Fruit fly (Drosophila melanogaster) whole organism, pupa: ENCODE data around the gene Sgs8.

Experiments used
- CG12605 ChIP-seq: fragments of 200-800 bp; sonication (Bioruptor generic); IDR thresholded peaks from 2 replicates; pipeline ENCODE4 v1.3.6; 2022; ENCODE audit warnings: missing biosample characterization, missing genetic modification characterization
- CG32121 ChIP-seq: fragments of 200-800 bp; sonication (Bioruptor generic); IDR thresholded peaks from 2 replicates; pipeline ENCODE4 v1.3.6; 2022; ENCODE audit warnings: missing biosample characterization, missing genetic modification characterization
- CG34367 ChIP-seq: fragments of 200-800 bp; sonication (Bioruptor generic); optimal IDR thresholded peaks from 2 replicates; lab custom pipeline; 2018; ENCODE audit warnings: missing biosample characterization, mild to moderate bottlenecking, missing genetic modification characterization
- CG8301 ChIP-seq: fragments of 200-800 bp; sonication (Bioruptor generic); optimal IDR thresholded peaks from 2 replicates; lab custom pipeline; 2018; ENCODE audit warnings: missing biosample characterization, mild to moderate bottlenecking, missing genetic modification characterization
- CG9948 ChIP-seq: fragments of 200-800 bp; sonication (Bioruptor generic); optimal IDR thresholded peaks from 2 replicates; lab custom pipeline; 2018; ENCODE audit warnings: missing biosample characterization, mild to moderate bottlenecking, missing genetic modification characterization, moderate library complexity
- D1 ChIP-seq: fragments of 200-800 bp; sonication (Bioruptor generic); optimal IDR thresholded peaks from 2 replicates; lab custom pipeline; 2018; ENCODE audit warnings: missing biosample characterization, mild to moderate bottlenecking, missing genetic modification characterization, moderate library complexity
- EcR ChIP-seq: fragments of 200-800 bp; sonication (Bioruptor generic); optimal IDR thresholded peaks from 3 replicates; lab custom pipeline; 2019; ENCODE audit warnings: missing biosample characterization, missing genetic modification characterization, mild to moderate bottlenecking, moderate library complexity, missing genetic modification reagents
- Ets98B ChIP-seq: fragments of 200-800 bp; sonication (Bioruptor generic); IDR thresholded peaks from 2 replicates; pipeline ENCODE4 v1.3.6; 2022; ENCODE audit warnings: missing biosample characterization, missing genetic modification characterization
- Pif1A ChIP-seq: fragments of 200-800 bp; sonication (Bioruptor generic); optimal IDR thresholded peaks from 3 replicates; lab custom pipeline; 2016; ENCODE audit warnings: missing biosample characterization, missing genetic modification characterization
- Snoo ChIP-seq: fragments of 200-800 bp; sonication (Bioruptor generic); optimal IDR thresholded peaks from 3 replicates; lab custom pipeline; 2017; ENCODE audit warnings: missing biosample characterization, mild to moderate bottlenecking, missing genetic modification characterization, inconsistent platforms
- fd96Ca ChIP-seq: fragments of 200-800 bp; sonication (Bioruptor generic); IDR thresholded peaks from 3 replicates; pipeline ENCODE4 v1.3.6; 2022; ENCODE audit warnings: missing biosample characterization, missing genetic modification characterization
- gl ChIP-seq: fragments of 200-800 bp; sonication (Bioruptor generic); optimal IDR thresholded peaks from 2 replicates; lab custom pipeline; 2018; ENCODE audit warnings: missing biosample characterization, mild to moderate bottlenecking, missing genetic modification characterization
- rn ChIP-seq: fragments of 200-800 bp; sonication (Bioruptor generic); IDR thresholded peaks from 2 replicates; pipeline ENCODE4 v1.3.6; 2022; ENCODE audit warnings: missing biosample characterization, missing genetic modification characterization

DNA sequence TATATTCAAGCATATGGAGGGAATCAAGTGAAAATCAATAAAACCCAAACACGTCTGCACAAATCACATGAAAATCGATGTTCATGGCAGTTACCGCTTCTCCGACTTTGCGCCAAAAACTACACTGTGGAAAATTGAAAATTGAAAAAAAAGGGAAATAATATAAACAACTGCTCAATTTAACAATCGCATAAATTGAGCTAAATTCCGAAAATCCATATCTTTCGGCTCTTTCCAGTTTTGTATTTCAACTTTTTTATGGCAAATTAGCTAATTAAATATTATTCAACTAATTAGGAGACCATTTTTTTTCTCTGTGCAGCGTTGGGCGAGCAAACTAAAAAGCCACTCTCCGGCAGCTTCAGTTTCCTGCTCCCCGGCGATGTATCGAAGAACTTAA lies 24.7 kb downstream of the Sgs8 start:
- peak; percentile 9 for TF ChIP-seq CG9948 (tag; lab: Kevin White, UChicago)
- peak; percentile 13 for TF ChIP-seq Pif1A (GFP tag; lab: Kevin White, UChicago)
- no peak for TF ChIP-seq CG34367 (tag; lab: Kevin White, UChicago)
- TF ChIP-seq EcR (GFP tag; lab: Kevin White, UChicago), result no peak
- TF ChIP-seq gl (tag; lab: Kevin White, UChicago), result no peak
- TF ChIP-seq CG8301 (tag; lab: Kevin White, UChicago), result peak; percentile 9
- TF ChIP-seq Ets98B, result no peak
- no peak for TF ChIP-seq CG32121 (GFP tag; lab: Robert Waterston, UW)
- TF ChIP-seq D1 (tag; lab: Kevin White, UChicago), result no peak
- TF ChIP-seq Snoo (tag; lab: Kevin White, UChicago), result no peak
- TF ChIP-seq CG12605 (GFP tag; lab: Robert Waterston, UW), result no peak
- TF ChIP-seq rn, result no peak
- TF ChIP-seq fd96Ca (GFP tag; lab: Robert Waterston, UW), result no peak
